Fruit fly (Drosophila melanogaster): ENCODE measurements around the gene Chsy.

- TF ChIP-seq net (GFP tag; optimal IDR thresholded peaks at IDR 0.05) (no peak), eg (GFP tag; IDR thresholded peaks at IDR 0.05) (no peak), CG31627 (GFP tag; optimal IDR thresholded peaks at IDR 0.05) (peak; percentile 49), CG7368 (GFP tag; optimal IDR thresholded peaks at IDR 0.05) (no peak), CG15336 (GFP tag; IDR thresholded peaks at IDR 0.05) (no peak; the same call in 1 of the 2 replicates), Hr39 (GFP tag; optimal IDR thresholded peaks at IDR 0.05) (peak; percentile 55), fkh (GFP tag; optimal IDR thresholded peaks at IDR 0.05) (no peak), Eip78C (GFP tag) (peak; percentile 53), acj6 (GFP tag; optimal IDR thresholded peaks at IDR 0.05) (no peak), Sox14 (GFP tag; optimal IDR thresholded peaks at IDR 0.05) (no peak), CG6792 (GFP tag; optimal IDR thresholded peaks at IDR 0.05) (no peak), CG11902 (GFP tag; optimal IDR thresholded peaks at IDR 0.05) (no peak), Hr38 (GFP tag; optimal IDR thresholded peaks at IDR 0.05) (no peak), Sox102F (GFP tag; optimal IDR thresholded peaks at IDR 0.05) (no peak)
Observed at dm6 chrX:15594230-15594857, 1.0 kb upstream of the Chsy start.

Data from whole organism, prepupa.